Fruit fly (Drosophila melanogaster) whole organism, embryonic: ENCODE results near the gene CG8206.

Experiments used
- Abd-B ChIP-seq: fragments of 200-800 bp; sonication (Bioruptor generic); optimal IDR thresholded peaks from 2 replicates; lab custom pipeline; 2018; ENCODE audit warnings: missing biosample characterization, mild to moderate bottlenecking, missing genetic modification characterization, moderate library complexity
- CG10209 ChIP-seq: fragments of 200-800 bp; sonication (Bioruptor generic); optimal IDR thresholded peaks from 3 replicates; lab custom pipeline; 2017; ENCODE audit warnings: missing biosample characterization, mild to moderate bottlenecking, missing genetic modification characterization, missing genetic modification reagents
- CG10274 ChIP-seq: fragments of 200-800 bp; sonication (Bioruptor generic); optimal IDR thresholded peaks from 3 replicates; lab custom pipeline; 2017; ENCODE audit warnings: missing biosample characterization, mild to moderate bottlenecking, missing genetic modification characterization
- CG10321 ChIP-seq: fragments of 200-800 bp; sonication (Bioruptor generic); IDR thresholded peaks from 2 replicates; pipeline ENCODE4 v1.3.6; 2022; ENCODE audit warnings: missing biosample characterization, missing genetic modification characterization
- CG10565 ChIP-seq: fragments of 200-800 bp; sonication (Bioruptor generic); optimal IDR thresholded peaks from 3 replicates; lab custom pipeline; 2016; ENCODE audit warnings: missing biosample characterization, mild to moderate bottlenecking, missing genetic modification characterization
- CG12391 ChIP-seq: fragments of 200-800 bp; sonication (Bioruptor generic); optimal IDR thresholded peaks from 3 replicates; lab custom pipeline; 2018; ENCODE audit warnings: missing biosample characterization, mild to moderate bottlenecking, missing genetic modification characterization, moderate library complexity
- CG12769 ChIP-seq: fragments of 200-800 bp; sonication (Bioruptor generic); optimal IDR thresholded peaks from 2 replicates; lab custom pipeline; 2019; ENCODE audit warnings: missing biosample characterization, mild to moderate bottlenecking, missing genetic modification characterization, moderate library complexity
- CG16815 ChIP-seq: fragments of 200-800 bp; sonication (Bioruptor generic); optimal IDR thresholded peaks from 3 replicates; lab custom pipeline; 2017; ENCODE audit warnings: missing biosample characterization, mild to moderate bottlenecking, missing genetic modification characterization
- CG17328 ChIP-seq: fragments of 200-800 bp; sonication (Bioruptor generic); IDR thresholded peaks from 2 replicates; pipeline ENCODE4 v1.3.6; 2022; ENCODE audit warnings: missing biosample characterization, missing genetic modification characterization
- CG17359 ChIP-seq: fragments of 200-800 bp; sonication (Bioruptor generic); optimal IDR thresholded peaks from 3 replicates; lab custom pipeline; 2018; ENCODE audit warnings: missing biosample characterization, mild to moderate bottlenecking, missing genetic modification characterization, moderate library complexity
- CG17568 ChIP-seq: fragments of 200-800 bp; sonication (Bioruptor generic); optimal IDR thresholded peaks from 2 replicates; lab custom pipeline; 2018; ENCODE audit warnings: missing biosample characterization, mild to moderate bottlenecking, missing genetic modification characterization, moderate library complexity
- CG17612 ChIP-seq: fragments of 200-800 bp; sonication (Bioruptor generic); IDR thresholded peaks from 2 replicates; pipeline ENCODE4 v1.3.6; 2022; ENCODE audit warnings: missing biosample characterization, missing genetic modification characterization
- CG17829 ChIP-seq: fragments of 200-800 bp; optimal IDR thresholded peaks from 2 replicates; lab custom pipeline; 2019; ENCODE audit warnings: missing biosample characterization, mild to moderate bottlenecking, missing genetic modification characterization, moderate library complexity
- CG30431 ChIP-seq: fragments of 200-800 bp; sonication (Bioruptor generic); optimal IDR thresholded peaks from 2 replicates; lab custom pipeline; 2017; ENCODE audit warnings: missing biosample characterization, missing genetic modification characterization
- CG3726 ChIP-seq: fragments of 200-800 bp; sonication (Bioruptor generic); IDR thresholded peaks from 3 replicates; pipeline ENCODE4, ENCODE4 v1.3.6; 2022; ENCODE audit warnings: missing biosample characterization, missing genetic modification characterization
- CG7271 ChIP-seq: fragments of 200-800 bp; sonication (Bioruptor generic); optimal IDR thresholded peaks from 2 replicates; lab custom pipeline; 2018; ENCODE audit warnings: missing biosample characterization, mild to moderate bottlenecking, missing genetic modification characterization, moderate library complexity
- CkIIα-i1 ChIP-seq: fragments of 200-800 bp; sonication (Bioruptor generic); IDR thresholded peaks from 2 replicates; pipeline ENCODE4 v1.3.6; 2022; ENCODE audit warnings: missing biosample characterization, missing genetic modification characterization
- D19A ChIP-seq: fragments of 200-800 bp; optimal IDR thresholded peaks from 3 replicates; lab custom pipeline; 2019; ENCODE audit warnings: missing biosample characterization, mild to moderate bottlenecking, missing genetic modification characterization, moderate library complexity
- D19B ChIP-seq: fragments of 200-800 bp; sonication (Bioruptor generic); optimal IDR thresholded peaks from 2 replicates; lab custom pipeline; 2017; ENCODE audit warnings: missing biosample characterization, mild to moderate bottlenecking, missing genetic modification characterization
- Ets65A ChIP-seq: fragments of 200-800 bp; sonication (Bioruptor generic); peaks from one replicate; lab custom pipeline; 2016; ENCODE audit warnings: missing biosample characterization, missing genetic modification characterization
- Fer3 ChIP-seq: fragments of 200-800 bp; sonication (Bioruptor generic); optimal IDR thresholded peaks from 2 replicates; lab custom pipeline; 2018; ENCODE audit warnings: missing biosample characterization, mild to moderate bottlenecking, missing genetic modification characterization, moderate library complexity
- GATAe ChIP-seq: fragments of 200-800 bp; sonication (Bioruptor generic); conservative IDR thresholded peaks from 2 replicates; pipeline ENCODE4 v1.3.6; 2022; ENCODE audit warnings: missing biosample characterization, missing genetic modification characterization
- HLH4C ChIP-seq: fragments of 200-800 bp; sonication (Bioruptor generic); IDR thresholded peaks from 3 replicates; pipeline ENCODE4 v1.3.6; 2022; ENCODE audit warnings: missing biosample characterization, missing genetic modification characterization; ENCODE audit not compliant: partially characterized antibody
- Hey ChIP-seq: fragments of 200-800 bp; sonication (Bioruptor generic); optimal IDR thresholded peaks from 3 replicates; lab custom pipeline; 2018; ENCODE audit warnings: missing biosample characterization, mild to moderate bottlenecking, missing genetic modification characterization
- Hmx ChIP-seq: fragments of 200-800 bp; sonication (Bioruptor generic); optimal IDR thresholded peaks from 2 replicates; lab custom pipeline; 2016; ENCODE audit warnings: missing biosample characterization, missing genetic modification characterization
- Lhr ChIP-seq: fragments of 200-800 bp; sonication (Bioruptor generic); optimal IDR thresholded peaks from 3 replicates; lab custom pipeline; 2017; ENCODE audit warnings: mild to moderate bottlenecking, missing biosample characterization, missing genetic modification reagents, missing genetic modification characterization
- MBD-R2 ChIP-seq: fragments of 200-800 bp; sonication (Bioruptor generic); IDR thresholded peaks from 2 replicates; pipeline ENCODE4 v1.3.6; 2022; ENCODE audit warnings: missing biosample characterization, missing genetic modification characterization
- Med ChIP-seq: fragments of 200-800 bp; sonication (Bioruptor generic); peaks from one replicate; lab custom pipeline; 2016; ENCODE audit warnings: missing biosample characterization, missing genetic modification characterization, mild to moderate bottlenecking, inconsistent platforms, moderate library complexity
- NK7.1 ChIP-seq: fragments of 200-800 bp; sonication (Bioruptor generic); optimal IDR thresholded peaks from 3 replicates; lab custom pipeline; 2016; ENCODE audit warnings: missing biosample characterization, missing genetic modification characterization
- Optix ChIP-seq: fragments of 200-800 bp; sonication (Bioruptor generic); IDR thresholded peaks from 3 replicates; pipeline ENCODE4 v1.3.6; 2022; ENCODE audit warnings: missing biosample characterization, missing genetic modification characterization
- Sry-δ ChIP-seq: fragments of 200-800 bp; sonication (Bioruptor generic); optimal IDR thresholded peaks from 2 replicates; lab custom pipeline; 2016; ENCODE audit warnings: missing biosample characterization, missing genetic modification characterization
- YL-1 ChIP-seq: fragments of 200-800 bp; sonication (Bioruptor generic); optimal IDR thresholded peaks from 3 replicates; lab custom pipeline; 2017; ENCODE audit warnings: missing biosample characterization, mild to moderate bottlenecking, missing genetic modification characterization
- al ChIP-seq: fragments of 200-800 bp; sonication (Bioruptor generic); IDR thresholded peaks from 2 replicates; pipeline ENCODE4 v1.3.6; 2022; ENCODE audit warnings: missing biosample characterization, missing genetic modification characterization
- ci ChIP-seq: fragments of 200-800 bp; sonication (Bioruptor generic); IDR thresholded peaks from 3 replicates; pipeline ENCODE4 v1.3.6; 2022; ENCODE audit warnings: missing biosample characterization, missing genetic modification characterization
- crc ChIP-seq: fragments of 200-800 bp; sonication (Bioruptor generic); optimal IDR thresholded peaks from 2 replicates; lab custom pipeline; 2016; ENCODE audit warnings: missing biosample characterization, missing genetic modification characterization
- crp ChIP-seq, 2 experiments: fragments of 200-800 bp; sonication (Bioruptor generic); optimal IDR thresholded peaks; 2 replicates in 1 of 2; 3 replicates in 1 of 2; lab custom pipeline; 2017; ENCODE audit warnings: missing biosample characterization in 2 of 2, missing genetic modification characterization in 2 of 2, mild to moderate bottlenecking in 1 of 2, moderate library complexity in 1 of 2
- disco-r ChIP-seq: fragments of 200-800 bp; sonication (Bioruptor generic); optimal IDR thresholded peaks from 2 replicates; lab custom pipeline; 2016; ENCODE audit warnings: missing biosample characterization, missing genetic modification characterization
- fru ChIP-seq: fragments of >200 bp; optimal IDR thresholded peaks from 2 replicates; lab custom pipeline; 2017
- gfzf ChIP-seq: fragments of 200-800 bp; sonication (Bioruptor generic); optimal IDR thresholded peaks from 2 replicates; lab custom pipeline; 2016; ENCODE audit warnings: missing biosample characterization, mild to moderate bottlenecking, missing genetic modification characterization, moderate library complexity
- grn ChIP-seq: fragments of 200-800 bp; sonication (Bioruptor generic); optimal IDR thresholded peaks from 3 replicates; lab custom pipeline; 2017; ENCODE audit warnings: missing biosample characterization, missing genetic modification characterization
- ham ChIP-seq: fragments of 200-800 bp; sonication (Bioruptor generic); IDR thresholded peaks from 2 replicates; pipeline ENCODE4 v1.3.6; 2022; ENCODE audit warnings: missing biosample characterization, missing genetic modification characterization
- jigr1 ChIP-seq: fragments of 200-800 bp; sonication (Bioruptor generic); IDR thresholded peaks from 3 replicates; pipeline ENCODE4 v1.3.6; 2022; ENCODE audit warnings: missing biosample characterization, missing genetic modification characterization
- kah ChIP-seq: fragments of 200-800 bp; sonication (Bioruptor generic); optimal IDR thresholded peaks from 2 replicates; lab custom pipeline; 2018; ENCODE audit warnings: missing biosample characterization, mild to moderate bottlenecking, missing genetic modification characterization
- oc ChIP-seq: fragments of 200-800 bp; sonication (Bioruptor generic); optimal IDR thresholded peaks from 2 replicates; lab custom pipeline; 2018; ENCODE audit warnings: missing biosample characterization, mild to moderate bottlenecking, missing genetic modification characterization, moderate library complexity
- otp ChIP-seq: fragments of 200-800 bp; sonication (Bioruptor generic); IDR thresholded peaks from 3 replicates; pipeline ENCODE4, ENCODE4 v1.3.6; 2022; ENCODE audit warnings: missing biosample characterization, missing genetic modification characterization
- sc ChIP-seq, 3 experiments: fragments of >200 bp in 2 of 3; fragments of 200-800 bp in 1 of 3; sonication (Bioruptor generic) in 1 of 3; optimal IDR thresholded peaks; 2 replicates in 2 of 3; 3 replicates in 1 of 3; lab custom pipeline; 2017; ENCODE audit warnings: mild to moderate bottlenecking in 1 of 3, missing biosample characterization in 1 of 3, missing genetic modification characterization in 1 of 3, missing genetic modification reagents in 1 of 3
- seq ChIP-seq: fragments of 200-800 bp; sonication (Bioruptor generic); IDR thresholded peaks from 2 replicates; pipeline ENCODE4 v1.3.6; 2022; ENCODE audit warnings: missing biosample characterization, missing genetic modification characterization
- stc ChIP-seq: fragments of 200-800 bp; sonication (Bioruptor generic); IDR thresholded peaks from 2 replicates; pipeline ENCODE4 v1.3.6; 2022; ENCODE audit warnings: missing biosample characterization, missing genetic modification characterization
- tio ChIP-seq: fragments of 200-800 bp; sonication (Bioruptor generic); optimal IDR thresholded peaks from 2 replicates; lab custom pipeline; 2017; ENCODE audit warnings: missing biosample characterization, missing genetic modification characterization, inconsistent platforms
- trh ChIP-seq: fragments of 200-800 bp; sonication (Bioruptor generic); optimal IDR thresholded peaks from 2 replicates; lab custom pipeline; 2016; ENCODE audit warnings: missing biosample characterization, missing genetic modification characterization

The CG8206 gene

dm6 chrX:15740288-15740726 lies 1.3 kb downstream of the CG8206 start:
- TF ChIP-seq Lhr (GFP tag; lab: Kevin White, UChicago) (no peak), CG10565 (no peak), sc (optimal IDR thresholded peaks at IDR 0.05; lab: Kevin White, UChicago) (no peak), sc (GFP tag; optimal IDR thresholded peaks at IDR 0.05; lab: Kevin White, UChicago) (peak; percentile 6), Hey (peak; percentile 57), stc (GFP tag; lab: Robert Waterston, UW) (peak; percentile 78), ham (GFP tag; lab: Robert Waterston, UW) (peak; percentile 38; the same call in 1 of the 2 replicates), GATAe (peak; percentile 97), Abd-B (GFP tag; lab: Kevin White, UChicago) (peak; percentile 12), fru (lab: Kevin White, UChicago) (no peak), CG17612 (GFP tag; lab: Robert Waterston, UW) (peak; percentile 55; the same call in 1 of the 2 replicates), CG10274 (GFP tag; lab: Kevin White, UChicago) (peak; percentile 36), seq (GFP tag; lab: Robert Waterston, UW) (peak; percentile 65), D19B (GFP tag; lab: Kevin White, UChicago) (peak; percentile 66), CG3726 (GFP tag; lab: Robert Waterston, UW) (0 out of 3 replicates have a peak, but pooled peaks have one; percentile 13), Hmx (no peak), CG17829 (tag; lab: Kevin White, UChicago) (peak; percentile 30), Optix (0 out of 3 replicates have a peak, but pooled peaks have one; percentile 16), Ets65A (GFP tag; lab: Kevin White, UChicago) (peak; percentile 60), CkIIα-i1 (GFP tag; lab: Robert Waterston, UW) (no peak), CG10209 (GFP tag; lab: Kevin White, UChicago) (peak; percentile 70), kah (GFP tag; lab: Kevin White, UChicago) (peak; percentile 23), D19A (peak; percentile 37), gfzf (GFP tag; lab: Kevin White, UChicago) (no peak), CG30431 (GFP tag; lab: Kevin White, UChicago) (peak; percentile 41), oc (tag; lab: Kevin White, UChicago) (no peak), CG17568 (GFP tag; lab: Kevin White, UChicago) (no peak), Sry-δ (GFP tag; lab: Kevin White, UChicago) (peak; percentile 12), Fer3 (tag; lab: Kevin White, UChicago) (peak; percentile 87), disco-r (GFP tag; lab: Kevin White, UChicago) (no peak), CG16815 (peak; percentile 48), trh (GFP tag; lab: Kevin White, UChicago) (peak; percentile 23), crc (GFP tag; lab: Kevin White, UChicago) (peak; percentile 22), al (peak; percentile 66; the same call in 1 of the 2 replicates), crp (GFP tag; optimal IDR thresholded peaks at IDR 0.05; lab: Kevin White, UChicago) (peak in 1 of 2 experiments; percentile 21), CG17328 (peak; percentile 70), MBD-R2 (GFP tag; lab: Robert Waterston, UW) (peak; percentile 60; the same call in 1 of the 2 replicates), grn (GFP tag; lab: Kevin White, UChicago) (peak; percentile 35), CG12769 (tag; lab: Kevin White, UChicago) (peak; percentile 87), CG10321 (GFP tag; lab: Robert Waterston, UW) (0 out of 2 replicates have a peak, but pooled peaks have one; percentile 29), NK7.1 (GFP tag; lab: Kevin White, UChicago) (peak; percentile 47), jigr1 (GFP tag; lab: Robert Waterston, UW) (no peak), HLH4C (GFP tag; lab: Robert Waterston, UW) (no peak), Med (GFP tag; lab: Kevin White, UChicago) (peak; percentile 91), otp (peak; percentile 62; the same call in 1 of the 3 replicates), ci (GFP tag; lab: Robert Waterston, UW) (peak; percentile 85), CG12391 (tag; lab: Kevin White, UChicago) (peak; percentile 69), CG17359 (tag; lab: Kevin White, UChicago) (peak; percentile 79), CG7271 (no peak), tio (GFP tag; lab: Kevin White, UChicago) (no peak), YL-1 (GFP tag; lab: Kevin White, UChicago) (no peak)
